Fruit fly (Drosophila melanogaster) whole organism, embryonic: ENCODE measurements around the gene mRpS2.

Experiments
- BEAF-32 ChIP-seq: fragments of 200-800 bp; sonication (Bioruptor generic); optimal IDR thresholded peaks from 3 replicates; lab custom pipeline; 2017; ENCODE audit warnings: missing biosample characterization, missing genetic modification characterization, mild to moderate bottlenecking, moderate library complexity, missing genetic modification reagents
- CG10543 ChIP-seq: fragments of 200-800 bp; sonication (Bioruptor generic); optimal IDR thresholded peaks from 3 replicates; lab custom pipeline; 2017; ENCODE audit warnings: missing biosample characterization, mild to moderate bottlenecking, missing genetic modification characterization, moderate library complexity
- CG10654 ChIP-seq: fragments of 200-800 bp; sonication (Bioruptor generic); optimal IDR thresholded peaks from 2 replicates; lab custom pipeline; 2016; ENCODE audit warnings: missing biosample characterization, missing genetic modification characterization
- CG11723 ChIP-seq: fragments of 200-800 bp; sonication (Bioruptor generic); optimal IDR thresholded peaks from 2 replicates; lab custom pipeline; 2017; ENCODE audit warnings: missing biosample characterization, mild to moderate bottlenecking, missing genetic modification characterization
- CG12391 ChIP-seq: fragments of 200-800 bp; sonication (Bioruptor generic); optimal IDR thresholded peaks from 3 replicates; lab custom pipeline; 2018; ENCODE audit warnings: missing biosample characterization, mild to moderate bottlenecking, missing genetic modification characterization, moderate library complexity
- CG12744 ChIP-seq: fragments of 200-800 bp; sonication (Bioruptor generic); optimal IDR thresholded peaks from 2 replicates; lab custom pipeline; 2016; ENCODE audit warnings: missing biosample characterization, missing genetic modification characterization
- CG13894 ChIP-seq: fragments of 200-800 bp; sonication (Bioruptor generic); optimal IDR thresholded peaks from 3 replicates; lab custom pipeline; 2018; ENCODE audit warnings: missing biosample characterization, mild to moderate bottlenecking, missing genetic modification characterization, moderate library complexity
- CG15479 ChIP-seq: fragments of 200-800 bp; sonication (Bioruptor generic); optimal IDR thresholded peaks from 3 replicates; lab custom pipeline; 2019; ENCODE audit warnings: missing biosample characterization, mild to moderate bottlenecking, missing genetic modification characterization, moderate library complexity
- CG16815 ChIP-seq: fragments of 200-800 bp; sonication (Bioruptor generic); optimal IDR thresholded peaks from 3 replicates; lab custom pipeline; 2017; ENCODE audit warnings: missing biosample characterization, mild to moderate bottlenecking, missing genetic modification characterization
- CG1792 ChIP-seq: fragments of 200-800 bp; sonication (Bioruptor generic); optimal IDR thresholded peaks from 2 replicates; lab custom pipeline; 2016; ENCODE audit warnings: missing biosample characterization, missing genetic modification characterization
- CG18599 ChIP-seq: fragments of 200-800 bp; sonication (Bioruptor generic); optimal IDR thresholded peaks from 3 replicates; lab custom pipeline; 2017; ENCODE audit warnings: missing biosample characterization, missing genetic modification characterization, mild to moderate bottlenecking, moderate library complexity, missing genetic modification reagents
- CG2875 ChIP-seq: fragments of 200-800 bp; sonication (Bioruptor generic); optimal IDR thresholded peaks from 2 replicates; lab custom pipeline; 2017; ENCODE audit warnings: missing biosample characterization, mild to moderate bottlenecking, missing genetic modification characterization, missing genetic modification reagents
- CG30431 ChIP-seq: fragments of 200-800 bp; sonication (Bioruptor generic); optimal IDR thresholded peaks from 2 replicates; lab custom pipeline; 2017; ENCODE audit warnings: missing biosample characterization, missing genetic modification characterization
- CG32532 ChIP-seq: fragments of 200-800 bp; sonication (Bioruptor generic); IDR thresholded peaks from 2 replicates; pipeline ENCODE4 v1.3.6; 2022; ENCODE audit warnings: missing biosample characterization, missing genetic modification characterization
- CG3281 ChIP-seq: fragments of 200-800 bp; sonication (Bioruptor generic); optimal IDR thresholded peaks from 3 replicates; lab custom pipeline; 2017; ENCODE audit warnings: missing biosample characterization, mild to moderate bottlenecking, missing genetic modification characterization
- CG33557 ChIP-seq: fragments of 200-800 bp; sonication (Bioruptor generic); optimal IDR thresholded peaks from 2 replicates; lab custom pipeline; 2019; ENCODE audit warnings: missing biosample characterization, mild to moderate bottlenecking, missing genetic modification characterization, moderate library complexity
- CG3995 ChIP-seq: fragments of 200-800 bp; sonication (Bioruptor generic); optimal IDR thresholded peaks from 3 replicates; lab custom pipeline; 2016; ENCODE audit warnings: missing biosample characterization, missing genetic modification characterization
- CG4328 ChIP-seq: fragments of 200-800 bp; sonication (Bioruptor generic); optimal IDR thresholded peaks from 3 replicates; lab custom pipeline; 2017; ENCODE audit warnings: missing biosample characterization, missing genetic modification reagents, missing genetic modification characterization
- CG5245 ChIP-seq: fragments of 200-800 bp; sonication (Bioruptor generic); optimal IDR thresholded peaks from 3 replicates; lab custom pipeline; 2016; ENCODE audit warnings: missing biosample characterization, missing genetic modification characterization
- CG5953 ChIP-seq: fragments of 200-800 bp; sonication (Bioruptor generic); IDR thresholded peaks from 2 replicates; pipeline ENCODE4 v1.3.6; 2022; ENCODE audit warnings: missing biosample characterization, missing genetic modification characterization
- CG6175 ChIP-seq: fragments of 200-800 bp; sonication (Bioruptor generic); IDR thresholded peaks from 3 replicates; pipeline ENCODE4 v1.3.6; 2022; ENCODE audit warnings: missing biosample characterization, missing genetic modification characterization
- CG7963 ChIP-seq: fragments of 200-800 bp; sonication (Bioruptor generic); IDR thresholded peaks from 3 replicates; pipeline ENCODE4 v1.3.6; 2022; ENCODE audit warnings: missing biosample characterization, missing genetic modification characterization; ENCODE audit not compliant: partially characterized antibody
- CG8281 ChIP-seq: fragments of 200-800 bp; sonication (Bioruptor generic); optimal IDR thresholded peaks from 2 replicates; lab custom pipeline; 2018; ENCODE audit warnings: missing biosample characterization, mild to moderate bottlenecking, missing genetic modification characterization, moderate library complexity
- Camta ChIP-seq: fragments of 200-800 bp; sonication (Bioruptor generic); optimal IDR thresholded peaks from 2 replicates; lab custom pipeline; 2016; ENCODE audit warnings: missing biosample characterization, missing genetic modification characterization
- D19A ChIP-seq: fragments of 200-800 bp; optimal IDR thresholded peaks from 3 replicates; lab custom pipeline; 2019; ENCODE audit warnings: missing biosample characterization, mild to moderate bottlenecking, missing genetic modification characterization, moderate library complexity
- Dad ChIP-seq: fragments of 200-800 bp; sonication (Bioruptor generic); optimal IDR thresholded peaks from 3 replicates; lab custom pipeline; 2016; ENCODE audit warnings: missing biosample characterization, missing genetic modification characterization
- Dek ChIP-seq: fragments of 200-800 bp; sonication (Bioruptor generic); optimal IDR thresholded peaks from 3 replicates; lab custom pipeline; 2019; ENCODE audit warnings: missing biosample characterization, mild to moderate bottlenecking, missing genetic modification characterization, moderate library complexity
- Dref ChIP-seq: fragments of 200-800 bp; sonication (Bioruptor generic); IDR thresholded peaks from 2 replicates; pipeline ENCODE4 v1.3.6; 2022; ENCODE audit warnings: missing biosample characterization, missing genetic modification characterization
- E2f2 ChIP-seq: fragments of 200-800 bp; sonication (Bioruptor generic); IDR thresholded peaks from 2 replicates; pipeline ENCODE4 v1.3.6; 2022; ENCODE audit warnings: missing biosample characterization, missing genetic modification characterization
- Ets97D ChIP-seq: fragments of 200-800 bp; sonication (Bioruptor generic); optimal IDR thresholded peaks from 3 replicates; lab custom pipeline; 2016; ENCODE audit warnings: missing biosample characterization, missing genetic modification characterization
- Fer1 ChIP-seq: fragments of 200-800 bp; sonication (Bioruptor generic); optimal IDR thresholded peaks from 2 replicates; lab custom pipeline; 2017; ENCODE audit warnings: missing biosample characterization, mild to moderate bottlenecking, missing genetic modification characterization
- Hand ChIP-seq: fragments of 200-800 bp; sonication (Bioruptor generic); optimal IDR thresholded peaks from 2 replicates; lab custom pipeline; 2017; ENCODE audit warnings: mild to moderate bottlenecking, missing biosample characterization, missing genetic modification reagents, missing genetic modification characterization
- HmgZ ChIP-seq: fragments of 200-800 bp; sonication (Bioruptor generic); optimal IDR thresholded peaks from 2 replicates; lab custom pipeline; 2018; ENCODE audit warnings: missing biosample characterization, mild to moderate bottlenecking, missing genetic modification characterization
- Mrtf ChIP-seq: fragments of 200-800 bp; sonication (Bioruptor generic); IDR thresholded peaks from 3 replicates; pipeline ENCODE4 v1.3.6; 2022; ENCODE audit warnings: missing biosample characterization, missing genetic modification characterization
- NC2α ChIP-seq: fragments of 200-800 bp; sonication (Bioruptor generic); optimal IDR thresholded peaks from 2 replicates; lab custom pipeline; 2016; ENCODE audit warnings: missing biosample characterization, missing genetic modification characterization
- abd-A ChIP-seq: fragments of 200-800 bp; sonication (Bioruptor generic); optimal IDR thresholded peaks from 3 replicates; lab custom pipeline; 2019; ENCODE audit warnings: missing biosample characterization, mild to moderate bottlenecking, missing genetic modification characterization, moderate library complexity
- ac ChIP-seq: fragments of 200-800 bp; sonication (Bioruptor generic); optimal IDR thresholded peaks from 3 replicates; lab custom pipeline; 2017; ENCODE audit warnings: missing biosample characterization, mild to moderate bottlenecking, missing genetic modification characterization
- az2 ChIP-seq: fragments of 200-800 bp; sonication (Bioruptor generic); optimal IDR thresholded peaks from 3 replicates; lab custom pipeline; 2016; ENCODE audit warnings: missing biosample characterization, missing genetic modification characterization
- cas ChIP-seq: fragments of 200-800 bp; sonication (Bioruptor generic); IDR thresholded peaks from 2 replicates; pipeline ENCODE4 v1.3.6; 2022; ENCODE audit warnings: missing biosample characterization, missing genetic modification characterization
- chif ChIP-seq, 2 experiments: fragments of 200-800 bp; sonication (Bioruptor generic); optimal IDR thresholded peaks; 3 replicates each; lab custom pipeline; 2016; ENCODE audit warnings: missing biosample characterization in 2 of 2, missing genetic modification characterization in 2 of 2
- dmrt99B ChIP-seq: fragments of 200-800 bp; sonication (Bioruptor generic); optimal IDR thresholded peaks from 2 replicates; lab custom pipeline; 2018; ENCODE audit warnings: missing biosample characterization, mild to moderate bottlenecking, missing genetic modification characterization, moderate library complexity
- fd102C ChIP-seq: fragments of 200-800 bp; sonication (Bioruptor generic); optimal IDR thresholded peaks from 2 replicates; lab custom pipeline; 2018; ENCODE audit warnings: missing biosample characterization, mild to moderate bottlenecking, missing genetic modification characterization, moderate library complexity
- hb ChIP-seq: fragments of 200-800 bp; sonication (Bioruptor generic); IDR thresholded peaks from 3 replicates; pipeline ENCODE4 v1.3.6; 2022; ENCODE audit warnings: missing biosample characterization, missing genetic modification characterization; ENCODE audit not compliant: partially characterized antibody
- lbe ChIP-seq: fragments of 200-800 bp; sonication (Bioruptor generic); optimal IDR thresholded peaks from 2 replicates; lab custom pipeline; 2016; ENCODE audit warnings: missing biosample characterization, mild to moderate bottlenecking, missing genetic modification characterization
- rib ChIP-seq: fragments of 200-800 bp; sonication (Bioruptor generic); IDR thresholded peaks from 2 replicates; pipeline ENCODE4 v1.3.6; 2022; ENCODE audit warnings: missing biosample characterization, missing genetic modification characterization
- ro ChIP-seq: fragments of 200-800 bp; sonication (Bioruptor generic); IDR thresholded peaks from 2 replicates; pipeline ENCODE4 v1.3.6; 2022; ENCODE audit warnings: missing biosample characterization, missing genetic modification characterization
- tx ChIP-seq: fragments of 200-800 bp; sonication (Bioruptor generic); optimal IDR thresholded peaks from 2 replicates; lab custom pipeline; 2016; ENCODE audit warnings: missing biosample characterization, missing genetic modification characterization
- wdn ChIP-seq: fragments of 200-800 bp; sonication (Bioruptor generic); IDR thresholded peaks from 2 replicates; pipeline ENCODE4 v1.3.6; 2022; ENCODE audit warnings: missing biosample characterization, missing genetic modification characterization
- zen ChIP-seq: fragments of 200-800 bp; sonication (Bioruptor generic); optimal IDR thresholded peaks from 3 replicates; lab custom pipeline; 2018; ENCODE audit warnings: missing biosample characterization, mild to moderate bottlenecking, missing genetic modification characterization, moderate library complexity

The mRpS2 gene

DNA sequence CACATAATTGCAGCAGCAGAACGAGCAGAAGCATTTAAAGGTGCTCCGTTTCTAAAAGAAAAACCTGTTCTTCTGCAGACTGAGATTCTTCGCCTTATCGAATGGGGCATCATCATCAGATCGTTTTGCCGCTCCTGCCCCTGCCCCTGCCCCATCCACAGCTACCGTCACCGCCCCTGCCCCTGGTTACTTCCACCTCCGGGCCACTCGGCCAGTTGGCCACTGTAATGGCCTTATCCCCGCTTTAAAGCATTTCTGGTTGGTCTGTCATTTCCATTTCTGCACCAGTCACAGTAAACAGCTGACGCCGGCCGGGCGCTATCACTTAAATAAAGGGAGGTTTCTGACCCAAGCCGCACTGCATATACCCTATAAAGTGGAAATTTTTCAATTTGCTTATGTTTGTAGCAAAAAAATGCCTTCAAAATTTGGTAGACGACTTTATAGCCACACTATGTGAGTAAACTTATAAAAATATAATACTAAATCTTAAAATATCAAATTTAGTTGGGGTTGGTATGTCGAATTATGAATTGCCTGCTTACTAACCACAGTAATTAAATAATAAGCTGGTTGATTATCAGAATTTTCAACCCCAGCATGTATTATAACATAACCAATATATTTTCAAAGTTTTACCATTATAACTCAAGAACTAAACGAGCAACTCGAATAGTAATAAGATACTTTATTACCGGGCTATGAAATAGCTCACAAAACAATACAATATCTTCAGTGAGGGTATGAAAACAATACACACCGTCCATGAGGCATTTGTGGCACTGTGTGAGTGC lies 39.3 kb downstream of the mRpS2 start (continued):
- no peak for TF ChIP-seq hb (GFP tag; lab: Robert Waterston, UW)
- no peak for TF ChIP-seq NC2α (GFP tag; lab: Kevin White, UChicago)
- peak; percentile 78 for TF ChIP-seq CG16815 (GFP tag; lab: Kevin White, UChicago)
- no peak for TF ChIP-seq HmgZ (tag; lab: Kevin White, UChicago)
- TF ChIP-seq lbe (GFP tag; lab: Kevin White, UChicago) = no peak
- TF ChIP-seq CG3995 (GFP tag; lab: Kevin White, UChicago) = no peak
- peak; percentile 7 for TF ChIP-seq Fer1
- TF ChIP-seq CG1792 (GFP tag; lab: Kevin White, UChicago) = no peak
- peak; percentile 76 for TF ChIP-seq az2 (GFP tag; lab: Kevin White, UChicago)
- no peak; the same call in 1 of the 2 replicates for TF ChIP-seq E2f2 (GFP tag; lab: Robert Waterston, UW)
- peak; percentile 52 for TF ChIP-seq Hand (GFP tag; lab: Kevin White, UChicago)
- peak; percentile 53 for TF ChIP-seq CG30431 (GFP tag; lab: Kevin White, UChicago)
- peak; percentile 53 for TF ChIP-seq CG10543
- TF ChIP-seq CG10654 (GFP tag; lab: Kevin White, UChicago) = peak; percentile 30
- TF ChIP-seq tx (GFP tag; lab: Kevin White, UChicago) = peak; percentile 24
- TF ChIP-seq wdn = no peak
- no peak for TF ChIP-seq CG12744 (GFP tag; lab: Kevin White, UChicago)
- peak; percentile 36 for TF ChIP-seq ac (GFP tag; lab: Kevin White, UChicago)
- peak; percentile 64 for TF ChIP-seq CG4328 (GFP tag; lab: Kevin White, UChicago)
- TF ChIP-seq abd-A (tag; lab: Kevin White, UChicago) = no peak
- peak; percentile 100 for TF ChIP-seq D19A
- peak; percentile 9 for TF ChIP-seq Dad (GFP tag; lab: Kevin White, UChicago)
- peak; percentile 29 for TF ChIP-seq Ets97D (GFP tag; lab: Kevin White, UChicago)
- TF ChIP-seq CG2875 (GFP tag; lab: Kevin White, UChicago) = peak; percentile 57
- no peak for TF ChIP-seq cas (GFP tag; lab: Robert Waterston, UW)
- TF ChIP-seq ro = no peak
- TF ChIP-seq CG5953 (GFP tag; lab: Robert Waterston, UW) = no peak
- peak; percentile 60; the same call in 1 of the 3 replicates for TF ChIP-seq CG6175 (GFP tag; lab: Robert Waterston, UW)
- no peak for TF ChIP-seq CG5245
- peak; percentile 77 for TF ChIP-seq CG12391 (tag; lab: Kevin White, UChicago)
- peak; percentile 3 for TF ChIP-seq zen (tag; lab: Kevin White, UChicago)
- no peak for TF ChIP-seq fd102C (GFP tag; lab: Kevin White, UChicago)
- TF ChIP-seq Dref (GFP tag; lab: Robert Waterston, UW) = no peak
- peak; percentile 47 for TF ChIP-seq CG8281 (tag; lab: Kevin White, UChicago)
- peak; percentile 61 for TF ChIP-seq Dek
- peak; percentile 83 for TF ChIP-seq CG3281 (GFP tag; lab: Kevin White, UChicago)
- TF ChIP-seq CG32532 (GFP tag; lab: Robert Waterston, UW) = 0 out of 2 replicates have a peak, but pooled peaks have one; percentile 14
- peak; percentile 72 for TF ChIP-seq CG18599 (GFP tag; lab: Kevin White, UChicago)
- peak; percentile 28; the same call in 1 of the 3 replicates for TF ChIP-seq Mrtf (GFP tag; lab: Robert Waterston, UW)
- TF ChIP-seq CG15479 (GFP tag; lab: Kevin White, UChicago) = no peak
- TF ChIP-seq dmrt99B (tag; lab: Kevin White, UChicago) = peak; percentile 72
- TF ChIP-seq CG33557 = peak; percentile 65
- TF ChIP-seq BEAF-32 = no peak
- no peak for TF ChIP-seq Camta
- peak; percentile 70 for TF ChIP-seq CG11723
- peak in 1 of 2 experiments; percentile 64 for TF ChIP-seq chif (GFP tag; optimal IDR thresholded peaks at IDR 0.05; lab: Kevin White, UChicago)
- TF ChIP-seq rib = no peak
- no peak for TF ChIP-seq CG7963 (GFP tag; lab: Robert Waterston, UW)
- no peak for TF ChIP-seq CG13894 (tag; lab: Kevin White, UChicago)
